Fruit fly (Drosophila melanogaster) whole organism, wandering third instar larva: ENCODE results near the gene Atpalpha.
A peak's percentile ranks its signal among the peaks of the same experiment; 100 is the strongest.

Source experiments
- Abd-B ChIP-seq: fragments of >200 bp; optimal IDR thresholded peaks from 2 replicates; lab custom pipeline; 2017; ENCODE audit warnings: missing biosample characterization, missing genetic modification characterization
- CG32264 ChIP-seq: fragments of 200-800 bp; sonication (Bioruptor generic); optimal IDR thresholded peaks from 2 replicates; lab custom pipeline; 2016; ENCODE audit warnings: missing biosample characterization, missing genetic modification characterization
- CG9705 ChIP-seq: fragments of 200-800 bp; sonication (Bioruptor generic); optimal IDR thresholded peaks from 2 replicates; lab custom pipeline; 2018; ENCODE audit warnings: missing biosample characterization, mild to moderate bottlenecking, missing genetic modification characterization
- CrebA ChIP-seq: fragments of 200-800 bp; sonication (Bioruptor generic); optimal IDR thresholded peaks from 2 replicates; lab custom pipeline; 2016; ENCODE audit warnings: missing biosample characterization, mild to moderate bottlenecking, missing genetic modification characterization, borderline replicate concordance
- Dfd ChIP-seq: fragments of >200 bp; optimal IDR thresholded peaks from 2 replicates; lab custom pipeline; 2017; ENCODE audit warnings: missing biosample characterization, missing genetic modification characterization
- Dif ChIP-seq: fragments of 200-275, 200-300 bp; sonication (Bioruptor generic); optimal IDR thresholded peaks from 2 replicates; lab custom pipeline; 2018; ENCODE audit warnings: missing biosample characterization, missing genetic modification characterization; ENCODE audit not compliant: partially characterized antibody
- GATAd ChIP-seq: sonication (Bioruptor generic); optimal IDR thresholded peaks from 2 replicates; lab custom pipeline; 2016; ENCODE audit warnings: missing biosample characterization, missing genetic modification characterization
- HLH106 ChIP-seq: fragments of 200-800 bp; optimal IDR thresholded peaks from 3 replicates; lab custom pipeline; 2019; ENCODE audit warnings: missing biosample characterization, mild to moderate bottlenecking, missing genetic modification characterization, moderate library complexity
- Hnf4 ChIP-seq: fragments of 200-800 bp; sonication (Bioruptor generic); optimal IDR thresholded peaks from 2 replicates; lab custom pipeline; 2016; ENCODE audit warnings: missing biosample characterization, mild to moderate bottlenecking, missing genetic modification characterization
- Hr78 ChIP-seq: fragments of >200 bp; optimal IDR thresholded peaks from 2 replicates; lab custom pipeline; 2017; ENCODE audit warnings: missing biosample characterization, missing genetic modification characterization
- Hr83 ChIP-seq: fragments of 200-300 bp; sonication (Bioruptor generic); optimal IDR thresholded peaks from 2 replicates; lab custom pipeline; 2016; ENCODE audit warnings: missing biosample characterization, mild to moderate bottlenecking, missing genetic modification characterization, moderate library complexity; ENCODE audit not compliant: poor library complexity, severe bottlenecking
- Jra ChIP-seq: sonication (Bioruptor generic); optimal IDR thresholded peaks from 2 replicates; lab custom pipeline; 2016; ENCODE audit warnings: missing biosample characterization, missing genetic modification characterization
- Mio ChIP-seq: sonication (Bioruptor generic); optimal IDR thresholded peaks from 2 replicates; lab custom pipeline; 2016; ENCODE audit warnings: missing biosample characterization, missing genetic modification characterization
- Myc ChIP-seq: fragments of >200 bp; optimal IDR thresholded peaks from 2 replicates; lab custom pipeline; 2017
- N ChIP-seq: fragments of >200 bp; optimal IDR thresholded peaks from 2 replicates; lab custom pipeline; 2018; ENCODE audit warnings: missing biosample characterization, missing external identifiers, missing genetic modification characterization
- OdsH ChIP-seq: fragments of 200-800 bp; sonication (Bioruptor generic); optimal IDR thresholded peaks from 2 replicates; lab custom pipeline; 2016; ENCODE audit warnings: missing biosample characterization, mild to moderate bottlenecking, missing genetic modification characterization
- Rel ChIP-seq, 2 experiments: fragments of 200-800 bp; sonication (Bioruptor generic) in 1 of 2; optimal IDR thresholded peaks; 2 replicates in 1 of 2; 3 replicates in 1 of 2; lab custom pipeline; 2016 to 2019; ENCODE audit warnings: mild to moderate bottlenecking in 2 of 2, missing biosample characterization in 2 of 2, missing genetic modification characterization in 2 of 2, moderate library complexity in 1 of 2
- Sp1 ChIP-seq: fragments of 200-800 bp; sonication (Bioruptor generic); optimal IDR thresholded peaks from 3 replicates; lab custom pipeline; 2019; ENCODE audit warnings: missing biosample characterization, mild to moderate bottlenecking, missing genetic modification characterization, moderate library complexity
- Vsx2 ChIP-seq: fragments of 200-300, 225-300 bp; sonication (Bioruptor generic); optimal IDR thresholded peaks from 2 replicates; lab custom pipeline; 2018; ENCODE audit warnings: missing biosample characterization, missing genetic modification characterization; ENCODE audit not compliant: partially characterized antibody
- br ChIP-seq: fragments of 200-800 bp; sonication (Bioruptor generic); optimal IDR thresholded peaks from 2 replicates; lab custom pipeline; 2016; ENCODE audit warnings: missing biosample characterization, missing genetic modification characterization
- brk ChIP-seq: fragments of 200-800 bp; sonication (Bioruptor generic); optimal IDR thresholded peaks from 2 replicates; lab custom pipeline; 2016; ENCODE audit warnings: missing biosample characterization, mild to moderate bottlenecking, missing genetic modification characterization
- dl ChIP-seq, 2 experiments: fragments of 175-275, 200-275 bp in 1 of 2; fragments of 200-275 bp in 1 of 2; sonication (Bioruptor generic); optimal IDR thresholded peaks; lab custom pipeline; 2018; ENCODE audit warnings: mild to moderate bottlenecking in 2 of 2, missing biosample characterization in 2 of 2, missing genetic modification characterization in 2 of 2, moderate library complexity in 2 of 2; ENCODE audit not compliant: partially characterized antibody in 2 of 2, insufficient read depth in 1 of 2
- dmrt93B ChIP-seq: fragments of 200-800 bp; sonication (Bioruptor generic); optimal IDR thresholded peaks from 2 replicates; lab custom pipeline; 2018; ENCODE audit warnings: missing biosample characterization, mild to moderate bottlenecking, missing genetic modification characterization
- dsf ChIP-seq: sonication (Bioruptor generic); optimal IDR thresholded peaks from 2 replicates; lab custom pipeline; 2016; ENCODE audit warnings: missing biosample characterization, missing genetic modification characterization, borderline replicate concordance
- ey ChIP-seq: fragments of 200-800 bp; sonication (Bioruptor generic); optimal IDR thresholded peaks from 2 replicates; lab custom pipeline; 2016; ENCODE audit warnings: missing biosample characterization, missing genetic modification characterization
- foxo ChIP-seq, 2 experiments: fragments of 200-800 bp; sonication (Bioruptor generic); optimal IDR thresholded peaks; 2 replicates in 1 of 2; 3 replicates in 1 of 2; lab custom pipeline; 2016 to 2017; ENCODE audit warnings: missing biosample characterization in 2 of 2, missing genetic modification characterization in 2 of 2
- fru ChIP-seq: fragments of 200-800 bp; sonication (Bioruptor generic); optimal IDR thresholded peaks from 3 replicates; lab custom pipeline; 2016; ENCODE audit warnings: missing biosample characterization, mild to moderate bottlenecking, missing genetic modification characterization
- h ChIP-seq: fragments of 200-800 bp; sonication (Bioruptor generic); optimal IDR thresholded peaks from 3 replicates; lab custom pipeline; 2016; ENCODE audit warnings: missing biosample characterization, mild to moderate bottlenecking, missing genetic modification characterization
- jim ChIP-seq: fragments of 175-275, 200-325 bp; sonication (Bioruptor generic); optimal IDR thresholded peaks from 2 replicates; lab custom pipeline; 2016; ENCODE audit warnings: missing biosample characterization, mild to moderate bottlenecking, missing genetic modification characterization
- lola ChIP-seq: fragments of >200 bp; optimal IDR thresholded peaks from 2 replicates; lab custom pipeline; 2017; ENCODE audit warnings: missing biosample characterization, missing genetic modification characterization
- pan ChIP-seq: fragments of >200 bp; optimal IDR thresholded peaks from 2 replicates; lab custom pipeline; 2017
- psq ChIP-seq: fragments of 200-800 bp; sonication (Bioruptor generic); optimal IDR thresholded peaks from 3 replicates; lab custom pipeline; 2017; ENCODE audit warnings: missing biosample characterization, mild to moderate bottlenecking, missing genetic modification characterization, moderate library complexity
- rgr ChIP-seq: fragments of 200-800 bp; sonication (Bioruptor generic); optimal IDR thresholded peaks from 3 replicates; lab custom pipeline; 2016; ENCODE audit warnings: missing biosample characterization, mild to moderate bottlenecking, missing genetic modification characterization
- sage ChIP-seq: fragments of 200-800 bp; sonication (Bioruptor generic); optimal IDR thresholded peaks from 2 replicates; lab custom pipeline; 2016; ENCODE audit warnings: missing biosample characterization, mild to moderate bottlenecking, missing genetic modification characterization
- sv ChIP-seq: fragments of 200-800 bp; sonication (Bioruptor generic); optimal IDR thresholded peaks from 3 replicates; lab custom pipeline; 2016; ENCODE audit warnings: missing biosample characterization, missing genetic modification characterization
- tai ChIP-seq: sonication (Bioruptor generic); optimal IDR thresholded peaks from 2 replicates; lab custom pipeline; 2016; ENCODE audit warnings: missing biosample characterization, missing genetic modification characterization
- usp ChIP-seq: fragments of >200 bp; optimal IDR thresholded peaks from 2 replicates; lab custom pipeline; 2017; ENCODE audit warnings: missing biosample characterization, missing genetic modification characterization
- woc ChIP-seq: sonication (Bioruptor generic); optimal IDR thresholded peaks from 2 replicates; lab custom pipeline; 2016; ENCODE audit warnings: missing biosample characterization, mild to moderate bottlenecking, missing genetic modification characterization

The Atpalpha gene

DNA sequence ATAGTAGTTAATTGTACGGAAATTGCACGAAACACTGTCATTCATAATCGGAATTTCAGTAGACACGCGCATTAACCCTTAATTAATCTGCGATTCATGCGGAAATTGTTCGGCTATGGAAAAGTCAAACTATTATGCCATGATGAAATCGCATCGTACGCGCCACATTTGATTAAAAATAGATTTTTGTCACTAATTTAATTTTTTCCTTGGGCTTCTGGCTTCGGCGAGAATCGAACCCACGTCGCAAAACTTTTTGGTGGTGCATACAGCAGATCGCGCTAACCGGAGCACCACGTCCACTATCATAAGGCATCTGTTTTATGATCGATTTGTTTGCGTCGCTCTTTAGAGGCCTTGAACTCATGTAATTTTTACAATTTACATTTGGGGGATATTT is 35.8 kb upstream of the Atpalpha start:
- TF ChIP-seq CG9705 (GFP tag; lab: Kevin White, UChicago) (no peak), dmrt93B (GFP tag; lab: Kevin White, UChicago) (no peak), sv (GFP tag; lab: Kevin White, UChicago) (no peak), rgr (GFP tag; lab: Kevin White, UChicago) (no peak), h (GFP tag; lab: Kevin White, UChicago) (no peak), foxo (GFP tag; optimal IDR thresholded peaks at IDR 0.05; lab: Kevin White, UChicago) (no peak), CG32264 (GFP tag; lab: Kevin White, UChicago) (no peak), OdsH (GFP tag; lab: Kevin White, UChicago) (no peak), HLH106 (tag; lab: Kevin White, UChicago) (no peak), dl (GFP tag; optimal IDR thresholded peaks at IDR 0.05; lab: Kevin White, UChicago; ENCODE audit: insufficient read depth in 1 of 2, partially characterized antibody in 2 of 2) (no peak), Dfd (no peak), tai (GFP tag; lab: Kevin White, UChicago) (no peak), Hnf4 (GFP tag; lab: Kevin White, UChicago) (no peak), N (no peak), Rel (GFP tag; optimal IDR thresholded peaks at IDR 0.05; lab: Kevin White, UChicago) (no peak), Rel (tag; optimal IDR thresholded peaks at IDR 0.05; lab: Kevin White, UChicago) (no peak), brk (GFP tag; lab: Kevin White, UChicago) (no peak)

DNA sequence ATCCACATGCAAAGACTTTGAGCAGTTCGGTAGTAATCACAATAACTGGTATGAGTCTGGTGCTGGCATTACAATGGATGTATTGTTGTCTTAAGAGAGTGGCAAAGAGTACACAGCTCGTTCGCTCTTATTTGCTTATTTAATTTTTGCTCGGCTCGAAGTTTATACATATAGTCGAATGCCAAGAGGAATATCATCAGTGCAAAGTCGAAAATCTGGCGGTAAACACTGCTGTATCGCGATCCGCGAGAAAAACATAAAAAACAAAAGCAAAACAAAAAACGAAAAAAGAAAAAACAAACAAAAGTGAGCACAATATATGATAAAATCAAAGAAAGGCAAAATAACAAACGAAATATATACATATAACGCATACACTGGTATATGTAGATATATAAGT is 34.4 kb upstream of the Atpalpha start, which contains the start of gene hdly:
Gene hdly, plus strand, starts transcription at position 194 of the 400 bp plus-strand sequence.
- TF ChIP-seq sv (GFP tag; lab: Kevin White, UChicago): no peak
- no peak for TF ChIP-seq Abd-B (GFP tag; lab: Kevin White, UChicago)
- no peak for TF ChIP-seq GATAd (GFP tag; lab: Kevin White, UChicago)
- peak; percentile 45 for TF ChIP-seq dsf (GFP tag; lab: Kevin White, UChicago)
- peak; percentile 5 for TF ChIP-seq woc
- no peak for TF ChIP-seq pan (lab: Kevin White, UChicago)
- TF ChIP-seq CG32264 (GFP tag; lab: Kevin White, UChicago): peak; percentile 53
- peak in 1 of 2 experiments; percentile 62 for TF ChIP-seq dl (GFP tag; optimal IDR thresholded peaks at IDR 0.05; lab: Kevin White, UChicago; ENCODE audit: insufficient read depth in 1 of 2, partially characterized antibody in 2 of 2)
- peak; percentile 3 for TF ChIP-seq tai (GFP tag; lab: Kevin White, UChicago)
- no peak for TF ChIP-seq ey
- TF ChIP-seq foxo (GFP tag; optimal IDR thresholded peaks at IDR 0.05; lab: Kevin White, UChicago): peak; percentile 1 to 48
- peak; percentile 85 for TF ChIP-seq Hr83 (GFP tag; lab: Kevin White, UChicago)
- peak; percentile 66 for TF ChIP-seq Jra
- TF ChIP-seq Vsx2: no peak
- TF ChIP-seq Hr78: no peak
- TF ChIP-seq Mio (GFP tag; lab: Kevin White, UChicago): no peak
- peak; percentile 48 for TF ChIP-seq OdsH (GFP tag; lab: Kevin White, UChicago)
- TF ChIP-seq fru (GFP tag; lab: Kevin White, UChicago): peak; percentile 75
- TF ChIP-seq dmrt93B (GFP tag; lab: Kevin White, UChicago): peak; percentile 59
- peak; percentile 77 for TF ChIP-seq brk (GFP tag; lab: Kevin White, UChicago)
- TF ChIP-seq Myc: no peak
- TF ChIP-seq CrebA (GFP tag; lab: Kevin White, UChicago): peak; percentile 94
- TF ChIP-seq jim (GFP tag; lab: Kevin White, UChicago): peak; percentile 91
- TF ChIP-seq lola: no peak
- peak; percentile 97 for TF ChIP-seq Hnf4 (GFP tag; lab: Kevin White, UChicago)
- no peak for TF ChIP-seq usp (GFP tag; lab: Kevin White, UChicago)
- peak; percentile 86 for TF ChIP-seq sage
- TF ChIP-seq rgr (GFP tag; lab: Kevin White, UChicago): peak; percentile 70
- peak; percentile 63 for TF ChIP-seq psq (GFP tag; lab: Kevin White, UChicago)
- no peak for TF ChIP-seq Dfd
- TF ChIP-seq br: peak; percentile 64
- TF ChIP-seq N: no peak
- TF ChIP-seq HLH106 (tag; lab: Kevin White, UChicago): peak; percentile 72
- peak; percentile 64 for TF ChIP-seq h (GFP tag; lab: Kevin White, UChicago)
- TF ChIP-seq CG9705 (GFP tag; lab: Kevin White, UChicago): peak; percentile 79
- TF ChIP-seq Dif (GFP tag; lab: Kevin White, UChicago): no peak
- peak; percentile 98 for TF ChIP-seq Sp1 (GFP tag; lab: Kevin White, UChicago)
- TF ChIP-seq Rel (GFP tag; optimal IDR thresholded peaks at IDR 0.05; lab: Kevin White, UChicago): peak; percentile 89
- peak; percentile 75 for TF ChIP-seq Rel (tag; optimal IDR thresholded peaks at IDR 0.05; lab: Kevin White, UChicago)
